Worm (Caenorhabditis elegans): ENCODE results near the gene srj-54.

Gene srj-54

DNA sequence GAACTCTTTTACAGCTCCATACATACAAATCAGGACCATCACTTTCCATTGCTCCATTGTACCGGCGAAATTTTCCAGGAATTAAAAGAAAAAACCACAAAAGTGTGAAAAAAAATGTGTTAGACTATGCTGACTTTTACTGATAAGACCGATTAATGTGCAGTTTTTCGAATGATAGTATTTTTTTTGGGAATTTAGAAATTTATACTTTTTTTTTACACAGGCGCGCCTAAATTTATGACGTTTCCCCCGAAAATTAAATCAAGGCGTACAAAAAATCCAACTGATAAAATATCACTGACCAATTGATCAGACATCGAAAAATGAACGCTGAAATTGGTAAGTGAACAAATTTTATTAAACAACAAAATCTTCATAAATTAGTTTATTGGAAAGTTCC is 15.8 kb upstream of the srj-54 start, which contains the start of gene folt-2 (continued):
- no peak for TF ChIP-seq unc-30 (tag; optimal IDR thresholded peaks at IDR 0.05)
- TF ChIP-seq hlh-17 (GFP tag; optimal IDR thresholded peaks at IDR 0.05; ENCODE audit: borderline replicate concordance): no peak
- TF ChIP-seq mef-2 (tag; optimal IDR thresholded peaks at IDR 0.05): no peak
- peak; percentile 50 for TF ChIP-seq elt-2 (tag; optimal IDR thresholded peaks at IDR 0.05)

DNA sequence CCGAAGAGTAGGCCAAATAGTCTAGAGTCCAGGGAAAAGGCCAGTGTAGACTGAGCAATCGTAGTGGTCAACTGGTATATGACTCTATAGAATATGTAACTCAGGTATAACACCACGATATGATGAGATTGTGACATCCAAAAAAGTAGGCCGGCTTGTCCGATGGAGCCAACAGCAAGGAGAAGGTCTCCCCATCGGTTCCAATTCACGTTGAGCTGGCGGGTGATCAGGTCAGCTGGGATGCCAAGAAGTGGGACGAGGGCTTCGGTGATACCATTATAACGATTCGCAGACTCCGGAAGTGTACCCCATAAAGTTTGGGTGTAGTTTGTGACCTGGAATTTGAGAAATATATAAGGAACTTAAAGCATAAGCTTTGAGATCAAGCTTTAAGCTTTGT is 13.3 kb upstream of the srj-54 start:
- TF ChIP-seq sox-4 (tag; optimal IDR thresholded peaks at IDR 0.05) (no peak), zag-1 (tag; optimal IDR thresholded peaks at IDR 0.05) (no peak), ceh-82 (tag; optimal IDR thresholded peaks at IDR 0.05) (no peak), lir-3 (tag; optimal IDR thresholded peaks at IDR 0.05; ENCODE audit: poor library complexity) (no peak), lsy-2 (tag; optimal IDR thresholded peaks at IDR 0.05) (no peak), aha-1 (tag; optimal IDR thresholded peaks at IDR 0.05) (no peak), ceh-88 (GFP tag; IDR thresholded peaks at IDR 0.05) (no peak), ceh-90 (tag; optimal IDR thresholded peaks at IDR 0.05) (no peak), nhr-28 (tag; optimal IDR thresholded peaks at IDR 0.05) (no peak), mep-1 (tag; optimal IDR thresholded peaks at IDR 0.05) (no peak)

DNA sequence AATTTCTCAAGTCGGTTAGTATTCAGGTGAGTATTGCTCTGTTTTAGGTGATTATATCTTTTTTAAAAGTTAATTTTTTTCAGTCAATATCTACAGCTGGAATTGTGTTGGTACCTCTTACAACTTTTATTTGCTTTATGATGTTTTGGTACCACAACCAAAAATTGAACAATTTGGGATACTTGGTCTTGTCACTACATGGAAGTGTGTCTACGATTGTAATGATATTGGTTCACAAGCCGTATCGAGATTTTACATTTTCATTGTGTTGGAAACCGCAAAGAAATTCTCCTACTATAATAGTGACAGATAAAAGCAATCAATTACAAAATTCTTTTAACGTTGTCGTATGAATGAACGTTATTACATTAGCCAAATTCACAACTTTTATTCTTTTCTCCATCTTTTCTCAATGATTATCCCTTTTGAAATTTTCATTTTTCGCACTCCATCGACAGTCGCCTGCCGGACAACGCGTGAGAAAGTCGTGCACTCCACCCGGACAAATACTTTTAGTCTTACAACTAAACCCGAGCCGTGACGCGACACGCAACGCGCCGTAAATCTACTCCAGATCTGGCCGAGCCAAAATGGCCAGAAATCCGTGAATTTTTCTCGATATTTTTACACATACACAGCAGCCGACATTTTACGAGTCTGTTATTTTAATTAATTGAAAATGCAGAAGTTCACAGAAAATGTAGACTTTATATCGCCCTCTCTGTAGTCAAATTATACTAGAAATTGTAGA is 12.3 kb upstream of the srj-54 start:
- TF ChIP-seq skn-1 (tag; optimal IDR thresholded peaks at IDR 0.05) (no peak), mef-2 (tag; optimal IDR thresholded peaks at IDR 0.05) (no peak), fos-1 (tag; optimal IDR thresholded peaks at IDR 0.05) (no peak), pag-3 (tag; optimal IDR thresholded peaks at IDR 0.05; ENCODE audit: borderline replicate concordance, insufficient read depth) (no peak), F16B12.6 (tag; optimal IDR thresholded peaks at IDR 0.05) (no peak), efl-3 (GFP tag; optimal IDR thresholded peaks at IDR 0.05) (no peak), snu-23 (GFP tag; optimal IDR thresholded peaks at IDR 0.05) (no peak), ceh-8 (GFP tag; optimal IDR thresholded peaks at IDR 0.05) (no peak), zag-1 (tag; optimal IDR thresholded peaks at IDR 0.05) (no peak), nhr-19 (GFP tag; conservative IDR thresholded peaks at IDR 0.05) (no peak), lin-39 (tag; optimal IDR thresholded peaks at IDR 0.05) (no peak), tbx-2 (tag; optimal IDR thresholded peaks at IDR 0.05) (no peak)

DNA sequence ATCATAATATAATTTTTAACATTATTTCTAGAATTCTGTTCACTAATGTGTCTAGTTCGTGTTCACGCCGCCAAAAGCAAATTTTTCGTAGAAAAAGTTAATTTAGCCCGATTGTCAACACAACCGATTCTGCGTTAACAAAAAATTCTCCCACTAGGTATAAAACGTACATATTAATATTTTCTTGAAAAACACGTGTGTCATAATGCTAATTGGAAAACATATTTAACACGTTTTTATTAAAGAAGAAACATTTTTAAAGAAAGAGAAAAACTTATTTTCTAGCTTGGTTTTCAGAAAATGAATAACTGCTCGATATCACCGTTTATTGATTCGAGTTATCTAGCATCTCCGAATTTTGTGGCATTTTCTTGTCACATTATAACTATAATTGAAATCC is 10.5 kb upstream of the srj-54 start, which contains the start of gene srh-243:
Gene srh-243 (plus strand): TSS at position 301 of the 400 bp plus-strand sequence.
- TF ChIP-seq nhr-71 (tag; optimal IDR thresholded peaks at IDR 0.05) (no peak), snpc-4 (tag; optimal IDR thresholded peaks at IDR 0.05) (no peak), ama-1 (optimal IDR thresholded peaks at IDR 0.05) (no peak), fkh-4 (tag; optimal IDR thresholded peaks at IDR 0.05; ENCODE audit: borderline replicate concordance) (no peak), unc-62 (GFP tag; optimal IDR thresholded peaks at IDR 0.05) (no peak), ces-1 (GFP tag; optimal IDR thresholded peaks at IDR 0.05) (no peak), zip-4 (GFP tag; optimal IDR thresholded peaks at IDR 0.05) (no peak), blmp-1 (tag; optimal IDR thresholded peaks at IDR 0.05) (no peak), nhr-90 (tag; optimal IDR thresholded peaks at IDR 0.05; ENCODE audit: poor library complexity) (no peak), ceh-90 (tag; optimal IDR thresholded peaks at IDR 0.05) (no peak), vab-15 (tag; optimal IDR thresholded peaks at IDR 0.05) (no peak), lin-35 (GFP tag; optimal IDR thresholded peaks at IDR 0.05) (no peak), tlp-1 (tag; optimal IDR thresholded peaks at IDR 0.05) (no peak), hlh-4 (tag; optimal IDR thresholded peaks at IDR 0.05) (no peak), C04F5.9 (tag; optimal IDR thresholded peaks at IDR 0.05) (no peak)
